Fruit fly (Drosophila melanogaster): ENCODE data around the gene Snx21.
A peak's percentile ranks its signal among the peaks of the same experiment; 100 is the strongest.

dm6 chr2L:2731370-2732138, 33.9 kb downstream of the Snx21 start:
- TF ChIP-seq CG5204 (GFP tag; optimal IDR thresholded peaks at IDR 0.05) (peak; percentile 43), Hr96 (GFP tag; optimal IDR thresholded peaks at IDR 0.05) (no peak), Clk (GFP tag; optimal IDR thresholded peaks at IDR 0.05) (no peak), Crg-1 (GFP tag; optimal IDR thresholded peaks at IDR 0.05) (no peak), CG33017 (tag; optimal IDR thresholded peaks at IDR 0.05) (peak; percentile 23), cnc (optimal IDR thresholded peaks at IDR 0.05) (no peak), CG7045 (GFP tag; optimal IDR thresholded peaks at IDR 0.05) (peak; percentile 43), CG14711 (tag; optimal IDR thresholded peaks at IDR 0.05) (peak; percentile 49)
